Worm (Caenorhabditis elegans): ENCODE measurements around the gene tpi-1.

tpi-1 gene

DNA sequence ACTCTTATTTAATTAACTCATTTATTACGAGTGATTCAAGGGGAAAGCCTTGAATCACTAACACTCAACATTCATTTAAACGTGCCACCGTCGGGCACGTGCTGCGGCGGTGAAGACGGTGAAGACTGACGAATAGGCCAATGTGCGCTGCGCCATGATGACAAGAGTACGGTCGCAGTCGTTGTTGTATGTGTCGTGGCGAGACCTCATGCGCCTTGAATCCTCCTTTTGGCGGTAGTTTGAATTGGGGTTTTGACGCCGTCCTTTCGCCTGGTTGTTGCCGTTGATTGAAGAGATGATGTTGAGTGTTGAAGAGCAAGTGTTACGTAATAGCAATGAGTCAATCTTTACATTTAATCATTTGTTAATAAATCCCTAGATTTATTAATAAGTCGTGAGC lies 17.9 kb upstream of the tpi-1 start:
- TF ChIP-seq ceh-20 (GFP tag; IDR thresholded peaks at IDR 0.05), result 0 out of 2 replicates have a peak, but pooled peaks have one; percentile 19
- peak; percentile 58; the same call in 1 of the 2 replicates for TF ChIP-seq egl-43 (GFP tag; IDR thresholded peaks at IDR 0.05)
- 0 out of 2 replicates have a peak, but pooled peaks have one; percentile 35 for TF ChIP-seq dmd-9 (GFP tag; IDR thresholded peaks at IDR 0.05)
- peak; percentile 8; the same call in 1 of the 2 replicates for TF ChIP-seq dmd-6 (GFP tag; IDR thresholded peaks at IDR 0.05)
- TF ChIP-seq D1046.2 (GFP tag; IDR thresholded peaks at IDR 0.05), result peak; percentile 89; the same call in 1 of the 2 replicates
- 0 out of 2 replicates have a peak, but pooled peaks have one; percentile 15 for TF ChIP-seq tra-1 (GFP tag; IDR thresholded peaks at IDR 0.05)
- peak; percentile 56; the same call in 1 of the 2 replicates for TF ChIP-seq T26A8.4 (GFP tag; IDR thresholded peaks at IDR 0.05)
- 0 out of 2 replicates have a peak, but pooled peaks have one; percentile 52 for TF ChIP-seq mdt-29 (GFP tag; IDR thresholded peaks at IDR 0.05)
- 0 out of 2 replicates have a peak, but pooled peaks have one; percentile 46 for TF ChIP-seq nhr-42 (GFP tag; IDR thresholded peaks at IDR 0.05)

DNA sequence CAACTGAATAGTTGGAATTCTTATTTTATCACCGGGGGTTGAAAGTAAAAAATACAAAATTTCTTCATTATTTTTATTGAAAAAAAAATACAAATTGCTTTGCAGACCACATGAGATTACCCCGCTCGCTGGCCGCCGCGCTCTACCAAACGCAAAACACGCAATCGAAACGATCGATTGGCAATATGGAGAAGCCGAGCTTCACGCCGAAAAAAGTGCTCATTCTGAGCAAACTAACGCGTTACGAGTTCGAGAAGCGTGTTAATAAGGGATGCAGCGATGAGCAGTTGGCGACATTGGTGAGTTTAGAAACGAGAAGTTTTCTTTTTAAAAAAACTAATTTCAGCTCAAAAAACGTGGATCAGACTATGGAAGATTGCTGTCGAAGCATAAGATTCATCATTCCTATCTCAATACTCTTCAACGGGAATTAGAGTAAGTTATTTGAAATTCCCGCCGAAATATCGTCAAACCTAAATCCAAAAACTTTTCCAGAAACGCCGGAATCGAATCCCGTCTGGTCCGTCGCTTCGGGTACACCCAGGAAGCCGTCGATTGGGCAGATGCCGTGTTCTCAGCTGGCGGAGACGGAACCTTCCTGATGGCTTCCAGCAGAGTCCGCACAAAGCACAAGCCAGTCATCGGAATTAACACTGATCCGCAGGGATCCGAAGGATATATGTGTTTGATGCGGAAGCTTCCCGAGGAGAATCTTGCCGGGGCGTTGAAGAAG lies 16.6 kb upstream of the tpi-1 start:
- TF ChIP-seq set-16 (GFP tag; IDR thresholded peaks at IDR 0.05) (peak; percentile 68; the same call in 1 of the 2 replicates), zfp-3 (GFP tag; conservative IDR thresholded peaks at IDR 0.05) (peak; percentile 6; the same call in 1 of the 2 replicates), unc-62 (GFP tag; optimal IDR thresholded peaks at IDR 0.05 in 1 of 2) (peak in 1 of 2 experiments; percentile 36), unc-62 (tag; optimal IDR thresholded peaks at IDR 0.05) (no peak), nhr-41 (GFP tag; IDR thresholded peaks at IDR 0.05) (no peak)

DNA sequence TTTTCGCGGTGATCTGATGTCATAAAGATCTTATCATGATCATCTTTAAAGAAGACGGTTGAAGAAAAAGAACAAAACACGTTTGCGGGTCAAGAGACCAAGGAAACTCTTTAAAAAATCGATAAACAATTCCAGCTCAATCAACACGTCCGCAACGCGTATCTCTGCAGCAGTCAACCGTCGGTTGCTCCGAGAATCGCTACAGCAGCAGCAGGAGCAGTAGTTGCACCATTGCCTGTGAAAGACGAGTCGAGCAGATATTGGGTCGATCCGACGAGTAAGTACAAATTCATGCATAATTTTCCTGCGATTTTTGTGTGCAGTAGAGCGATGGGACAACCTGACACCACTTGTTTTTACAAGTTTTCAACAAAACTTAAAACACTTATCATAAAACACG lies 15.6 kb upstream of the tpi-1 start:
- peak; percentile 19 for TF ChIP-seq hlh-11 (tag; optimal IDR thresholded peaks at IDR 0.05)
- TF ChIP-seq dve-1 (tag; optimal IDR thresholded peaks at IDR 0.05; ENCODE audit: insufficient read depth), result peak; percentile 15
- TF ChIP-seq mdl-1 (tag; optimal IDR thresholded peaks at IDR 0.05), result peak in 1 of 2 experiments; percentile 34
- peak in 1 of 2 experiments; percentile 10 for TF ChIP-seq hif-1 (tag; optimal IDR thresholded peaks at IDR 0.05)
- TF ChIP-seq spr-1 (tag; optimal IDR thresholded peaks at IDR 0.05), result no peak
- no peak for TF ChIP-seq tra-1 (GFP tag; IDR thresholded peaks at IDR 0.05)
- 0 out of 2 replicates have a peak, but pooled peaks have one; percentile 6 for TF ChIP-seq D1046.2 (GFP tag; IDR thresholded peaks at IDR 0.05)
- TF ChIP-seq nhr-25 (tag; optimal IDR thresholded peaks at IDR 0.05; ENCODE audit: borderline replicate concordance, insufficient read depth), result peak; percentile 19
- TF ChIP-seq aha-1 (tag), result peak; percentile 66

- TF ChIP-seq ceh-44 (GFP tag; IDR thresholded peaks at IDR 0.05), result no peak
- 0 out of 4 replicates have a peak, but pooled peaks of 1 of the 2 experiments have one; percentile 28 for TF ChIP-seq madf-5 (GFP tag; IDR thresholded peaks at IDR 0.05)
- TF ChIP-seq hmg-1.1 (GFP tag; IDR thresholded peaks at IDR 0.05), result 0 out of 2 replicates have a peak, but pooled peaks have one; percentile 15
- TF ChIP-seq tag-97 (GFP tag; IDR thresholded peaks at IDR 0.05), result no peak
- no peak for TF ChIP-seq mxl-2 (GFP tag; conservative IDR thresholded peaks at IDR 0.05)
- no peak for TF ChIP-seq cey-2 (tag; optimal IDR thresholded peaks at IDR 0.05; ENCODE audit: borderline replicate concordance, insufficient read depth)
- TF ChIP-seq ceh-32 (tag; optimal IDR thresholded peaks at IDR 0.05; ENCODE audit: poor library complexity), result no peak
- no peak for TF ChIP-seq R02D3.7 (tag; optimal IDR thresholded peaks at IDR 0.05)
- peak; percentile 27 for TF ChIP-seq aha-1 (tag)
- no peak for TF ChIP-seq arid-1 (GFP tag; conservative IDR thresholded peaks at IDR 0.05)
- no peak for TF ChIP-seq ztf-7 (tag; optimal IDR thresholded peaks at IDR 0.05)
- no peak for TF ChIP-seq gei-8 (GFP tag; optimal IDR thresholded peaks at IDR 0.05)
- TF ChIP-seq lsy-2 (tag; optimal IDR thresholded peaks at IDR 0.05), result peak in 1 of 2 experiments; percentile 1
- TF ChIP-seq mxl-3 (GFP tag; optimal IDR thresholded peaks at IDR 0.05), result no peak
- no peak for TF ChIP-seq zfp-3 (GFP tag; conservative IDR thresholded peaks at IDR 0.05)
- TF ChIP-seq nhr-237 (tag; optimal IDR thresholded peaks at IDR 0.05), result no peak
- TF ChIP-seq aly-2 (tag; optimal IDR thresholded peaks at IDR 0.05), result no peak
Observed at ce11 chrII:12054150-12054549, 15.2 kb upstream of the tpi-1 start.
